Worm (Caenorhabditis elegans) whole organism, midembryonic: ENCODE results near the gene nlp-78.

Experiments used
- cog-1 ChIP-seq: sonication (generic microtip); optimal IDR thresholded peaks from 2 replicates; lab custom pipeline; 2016; ENCODE audit warnings: missing genetic modification characterization, missing compliant biosample characterization
- ref-1 ChIP-seq: fragments of 200-800 bp; sonication (Bioruptor generic); conservative IDR thresholded peaks from 2 replicates; pipeline ENCODE4 v1.3.6; 2022; ENCODE audit warnings: missing genetic modification reagents, missing genetic modification characterization, missing compliant biosample characterization

- TF ChIP-seq cog-1 (tag; lab: Kevin White, UChicago) (no peak), ref-1 (GFP tag; lab: Robert Waterston, UW) (no peak)
Measured at ce11 chrII:9113759-9114158, 22.2 kb upstream of the nlp-78 start.
